Fruit fly (Drosophila melanogaster) whole organism, pupa: ENCODE results near the gene tai.

Experiments
- CG34367 ChIP-seq: fragments of 200-800 bp; sonication (Bioruptor generic); optimal IDR thresholded peaks from 2 replicates; lab custom pipeline; 2018; ENCODE audit warnings: missing biosample characterization, mild to moderate bottlenecking, missing genetic modification characterization
- D1 ChIP-seq: fragments of 200-800 bp; sonication (Bioruptor generic); optimal IDR thresholded peaks from 2 replicates; lab custom pipeline; 2018; ENCODE audit warnings: missing biosample characterization, mild to moderate bottlenecking, missing genetic modification characterization, moderate library complexity
- EcR ChIP-seq: fragments of 200-800 bp; sonication (Bioruptor generic); optimal IDR thresholded peaks from 3 replicates; lab custom pipeline; 2019; ENCODE audit warnings: missing biosample characterization, missing genetic modification characterization, mild to moderate bottlenecking, moderate library complexity, missing genetic modification reagents
- Pif1A ChIP-seq: fragments of 200-800 bp; sonication (Bioruptor generic); optimal IDR thresholded peaks from 3 replicates; lab custom pipeline; 2016; ENCODE audit warnings: missing biosample characterization, missing genetic modification characterization
- Snoo ChIP-seq: fragments of 200-800 bp; sonication (Bioruptor generic); optimal IDR thresholded peaks from 3 replicates; lab custom pipeline; 2017; ENCODE audit warnings: missing biosample characterization, mild to moderate bottlenecking, missing genetic modification characterization, inconsistent platforms

DNA sequence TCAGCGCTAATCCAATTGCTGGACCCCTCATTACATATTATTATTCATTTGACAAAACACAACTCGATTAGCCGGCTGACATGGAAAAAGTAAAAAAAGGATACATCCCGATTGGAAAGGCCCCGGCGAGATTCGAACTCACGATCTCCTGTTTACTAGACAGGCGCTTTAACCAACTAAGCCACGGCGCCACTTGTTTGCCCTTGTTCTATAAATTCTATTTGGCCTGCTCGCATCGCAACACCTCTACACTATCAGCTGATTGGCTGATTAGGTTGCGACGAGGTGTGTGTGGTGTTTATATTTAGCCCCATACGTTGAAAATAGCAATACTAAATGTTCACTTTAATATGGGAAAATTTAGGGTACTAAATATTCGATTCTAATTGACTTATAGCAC is 69.8 kb downstream of the tai start:
- no peak for TF ChIP-seq EcR
- no peak for TF ChIP-seq D1 (tag; lab: Kevin White, UChicago)
- no peak for TF ChIP-seq Pif1A (GFP tag; lab: Kevin White, UChicago)
- TF ChIP-seq CG34367 (tag; lab: Kevin White, UChicago) = no peak
- TF ChIP-seq Snoo (tag; lab: Kevin White, UChicago) = no peak
